Worm (Caenorhabditis elegans) whole organism, L4 larva: ENCODE results near the gene del-9.

ENCODE experiments used
- D1046.2 ChIP-seq: fragments of 200-800 bp; sonication (Bioruptor generic); IDR thresholded peaks from 2 replicates; pipeline ENCODE4 v1.3.6; 2022; ENCODE audit warnings: missing genetic modification characterization, missing compliant biosample characterization
- F44E2.7 ChIP-seq: fragments of 200-800 bp; sonication (Bioruptor generic); IDR thresholded peaks from 2 replicates; pipeline ENCODE4 v2.1.2; 2022; ENCODE audit warnings: missing genetic modification characterization, missing compliant biosample characterization
- T20F7.1 ChIP-seq: fragments of 200-800 bp; sonication (Bioruptor generic); optimal IDR thresholded peaks from 2 replicates; lab custom pipeline; 2018; ENCODE audit warnings: mild to moderate bottlenecking, missing genetic modification characterization, missing compliant biosample characterization
- T26A8.4 ChIP-seq: fragments of 200-800 bp; sonication (Bioruptor generic); IDR thresholded peaks from 2 replicates; pipeline ENCODE4 v1.3.6; 2022; ENCODE audit warnings: missing genetic modification characterization, missing compliant biosample characterization
- Y75B8A.6 ChIP-seq: fragments of 200-800 bp; sonication (Bioruptor generic); IDR thresholded peaks from 2 replicates; pipeline ENCODE4 v1.3.6; 2022; ENCODE audit warnings: missing genetic modification reagents, missing genetic modification characterization, missing compliant biosample characterization
- ZK337.2 ChIP-seq: fragments of 200-800 bp; sonication (Bioruptor generic); IDR thresholded peaks from 2 replicates; pipeline ENCODE4 v1.3.6; 2022; ENCODE audit warnings: missing genetic modification reagents, missing genetic modification characterization, missing compliant biosample characterization
- ZK546.5 ChIP-seq, 2 experiments: sonication (generic microtip); optimal IDR thresholded peaks; 2 replicates each; lab custom pipeline; 2017; ENCODE audit warnings: missing biosample characterization in 2 of 2, missing genetic modification characterization in 2 of 2
- aha-1 ChIP-seq: fragments of 150-350 bp; peaks from one replicate; lab custom pipeline; 2014; ENCODE audit warnings: missing biosample characterization, missing genetic modification characterization
- aly-2 ChIP-seq: sonication (generic microtip); optimal IDR thresholded peaks from 2 replicates; lab custom pipeline; 2018; ENCODE audit warnings: missing biosample characterization, missing genetic modification characterization
- ama-1 ChIP-seq: fragments of 150-350 bp; optimal IDR thresholded peaks from 2 replicates; lab custom pipeline; 2014; ENCODE audit warnings: inconsistent platforms, mixed read lengths
- arid-1 ChIP-seq: fragments of 200-800 bp; sonication (Bioruptor generic); conservative IDR thresholded peaks from 2 replicates; pipeline ENCODE4 v1.3.6; 2022; ENCODE audit warnings: missing genetic modification reagents, missing genetic modification characterization, missing compliant biosample characterization
- ceh-44 ChIP-seq: fragments of 200-800 bp; sonication (Bioruptor generic); IDR thresholded peaks from 2 replicates; pipeline ENCODE4 v1.3.6; 2022; ENCODE audit warnings: missing genetic modification reagents, missing genetic modification characterization, missing compliant biosample characterization
- ctbp-1 ChIP-seq: fragments of 200-800 bp; sonication (Bioruptor generic); IDR thresholded peaks from 2 replicates; pipeline ENCODE4 v1.3.6; 2022; ENCODE audit warnings: missing genetic modification reagents, missing genetic modification characterization, missing compliant biosample characterization
- daf-16 ChIP-seq, 3 experiments: sonication (generic microtip); optimal IDR thresholded peaks; 2 replicates each; lab custom pipeline; 2016 to 2017; ENCODE audit warnings: missing genetic modification characterization in 3 of 3, missing genetic modification reagents in 3 of 3, mild to moderate bottlenecking in 2 of 3, missing compliant biosample characterization in 2 of 3, missing biosample characterization in 1 of 3, moderate library complexity in 1 of 3
- daf-8 ChIP-seq: fragments of 200-800 bp; sonication (Bioruptor generic); IDR thresholded peaks from 2 replicates; pipeline ENCODE4 v1.3.6; 2022; ENCODE audit warnings: missing genetic modification characterization, missing compliant biosample characterization
- duxl-1 ChIP-seq: sonication (generic microtip); optimal IDR thresholded peaks from 2 replicates; lab custom pipeline; 2016; ENCODE audit warnings: mild to moderate bottlenecking, missing genetic modification characterization, moderate library complexity, missing compliant biosample characterization; ENCODE audit not compliant: poor library complexity
- fkh-10 ChIP-seq: fragments of 150-350 bp; optimal IDR thresholded peaks from 2 replicates; lab custom pipeline; 2014; ENCODE audit warnings: missing biosample characterization, missing genetic modification reagents, missing genetic modification characterization
- fos-1 ChIP-seq: fragments of 150-350 bp; optimal IDR thresholded peaks from 2 replicates; lab custom pipeline; 2014; ENCODE audit warnings: missing biosample characterization, missing genetic modification characterization
- hlh-11 ChIP-seq: fragments of 200-800 bp; sonication (Bioruptor generic); optimal IDR thresholded peaks from 2 replicates; lab custom pipeline; 2018; ENCODE audit warnings: mild to moderate bottlenecking, missing genetic modification characterization, missing compliant biosample characterization
- hlh-30 ChIP-seq: sonication (generic microtip); optimal IDR thresholded peaks from 2 replicates; lab custom pipeline; 2017; ENCODE audit warnings: antibody characterized with exemption, mild to moderate bottlenecking, missing genetic modification characterization, missing compliant biosample characterization; ENCODE audit not compliant: insufficient read depth
- lim-7 ChIP-seq: fragments of 200-800 bp; sonication (Bioruptor generic); IDR thresholded peaks from 2 replicates; pipeline ENCODE4 v1.3.6; 2022; ENCODE audit warnings: missing genetic modification characterization, missing compliant biosample characterization
- lin-1 ChIP-seq: fragments of 200-800 bp; sonication (Bioruptor generic); IDR thresholded peaks from 2 replicates; pipeline ENCODE4 v1.3.6; 2022; ENCODE audit warnings: missing genetic modification reagents, missing genetic modification characterization, missing compliant biosample characterization
- lin-13 ChIP-seq: fragments of 150-350 bp; optimal IDR thresholded peaks from 2 replicates; lab custom pipeline; 2014; ENCODE audit warnings: missing biosample characterization, missing genetic modification reagents, missing genetic modification characterization
- madf-9 ChIP-seq: fragments of 200-800 bp; sonication (Bioruptor generic); conservative IDR thresholded peaks from 2 replicates; pipeline ENCODE4 v1.3.6; 2022; ENCODE audit warnings: missing genetic modification reagents, missing genetic modification characterization, missing compliant biosample characterization
- mep-1 ChIP-seq: fragments of 150-350 bp; sonication (generic microtip); optimal IDR thresholded peaks from 3 replicates; lab custom pipeline; 2014; ENCODE audit warnings: missing biosample characterization, missing genetic modification characterization
- mxl-3 ChIP-seq: fragments of 200-800 bp; sonication (Bioruptor generic); optimal IDR thresholded peaks from 2 replicates; lab custom pipeline; 2018; ENCODE audit warnings: mild to moderate bottlenecking, missing genetic modification characterization, missing compliant biosample characterization
- nhr-11 ChIP-seq: fragments of 150-350 bp; optimal IDR thresholded peaks from 2 replicates; lab custom pipeline; 2014; ENCODE audit warnings: missing biosample characterization, missing genetic modification characterization
- nhr-25 ChIP-seq: sonication (generic microtip); optimal IDR thresholded peaks from 2 replicates; lab custom pipeline; 2017; ENCODE audit warnings: missing genetic modification characterization, mild to moderate bottlenecking, missing compliant biosample characterization, antibody characterized with exemption, moderate library complexity, borderline replicate concordance; ENCODE audit not compliant: insufficient read depth
- nhr-28 ChIP-seq: fragments of 150-350 bp; optimal IDR thresholded peaks from 2 replicates; lab custom pipeline; 2014; ENCODE audit warnings: missing biosample characterization, missing genetic modification characterization
- nhr-41 ChIP-seq: fragments of 200-800 bp; sonication (Bioruptor generic); IDR thresholded peaks from 2 replicates; pipeline ENCODE4 v1.3.6; 2022; ENCODE audit warnings: missing genetic modification reagents, missing genetic modification characterization, missing compliant biosample characterization
- nhr-42 ChIP-seq: fragments of 200-800 bp; sonication (Bioruptor generic); IDR thresholded peaks from 2 replicates; pipeline ENCODE4 v1.3.6; 2022; ENCODE audit warnings: missing genetic modification characterization, missing compliant biosample characterization
- pha-4 ChIP-seq, 2 experiments: fragments of 150-350 bp in 1 of 2; fragments of 200-800 bp in 1 of 2; sonication (Bioruptor generic) in 1 of 2; IDR thresholded peaks in 1 of 2; optimal IDR thresholded peaks in 1 of 2; 2 replicates each; pipeline versions ENCODE4 v1.3.6 to Lab custom; 2014 to 2022; ENCODE audit warnings: missing genetic modification characterization in 2 of 2, missing genetic modification reagents in 2 of 2, missing biosample characterization in 1 of 2, missing compliant biosample characterization in 1 of 2
- sdz-12 ChIP-seq: fragments of 200-800 bp; sonication (Bioruptor generic); optimal IDR thresholded peaks from 2 replicates; lab custom pipeline; 2018; ENCODE audit warnings: mild to moderate bottlenecking, missing genetic modification characterization, missing compliant biosample characterization
- skn-1 ChIP-seq: fragments of 150-350 bp; optimal IDR thresholded peaks from 2 replicates; lab custom pipeline; 2014; ENCODE audit warnings: missing biosample characterization, missing genetic modification characterization
- snpc-1.2 ChIP-seq: fragments of 200-800 bp; sonication (Bioruptor generic); IDR thresholded peaks from 2 replicates; pipeline ENCODE4 v1.3.6; 2022; ENCODE audit warnings: missing genetic modification reagents, missing genetic modification characterization, missing compliant biosample characterization
- snpc-4 ChIP-seq: fragments of 150-350 bp; optimal IDR thresholded peaks from 2 replicates; lab custom pipeline; 2014; ENCODE audit warnings: missing biosample characterization, missing genetic modification characterization
- spr-1 ChIP-seq: sonication (generic microtip); optimal IDR thresholded peaks from 2 replicates; lab custom pipeline; 2016; ENCODE audit warnings: mild to moderate bottlenecking, missing genetic modification characterization, missing compliant biosample characterization
- tag-97 ChIP-seq: fragments of 200-800 bp; sonication (Bioruptor generic); IDR thresholded peaks from 2 replicates; pipeline ENCODE4 v1.3.6; 2022; ENCODE audit warnings: missing genetic modification characterization, missing compliant biosample characterization
- vab-7 ChIP-seq: fragments of 200-800 bp; sonication (Bioruptor generic); IDR thresholded peaks from 2 replicates; pipeline ENCODE4 v1.3.6; 2022; ENCODE audit warnings: missing genetic modification reagents, missing genetic modification characterization, missing compliant biosample characterization
- zag-1 ChIP-seq: fragments of 150-350 bp; optimal IDR thresholded peaks from 2 replicates; lab custom pipeline; 2014; ENCODE audit warnings: missing biosample characterization, missing genetic modification characterization

Gene del-9

ce11 chrX:3617218-3617617 is at the start of gene del-9:
del-9 (minus strand) TSS chrX:3617318.
- no peak for TF ChIP-seq sdz-12 (GFP tag; lab: Kevin White, UChicago)
- no peak for TF ChIP-seq D1046.2 (GFP tag; lab: Robert Waterston, UW)
- TF ChIP-seq skn-1, result no peak
- no peak for TF ChIP-seq ZK337.2
- no peak for TF ChIP-seq spr-1 (tag; lab: Kevin White, UChicago)
- TF ChIP-seq Y75B8A.6, result no peak
- no peak for TF ChIP-seq nhr-41 (GFP tag; lab: Robert Waterston, UW)
- TF ChIP-seq fkh-10, result no peak
- no peak for TF ChIP-seq pha-4 (GFP tag; IDR thresholded peaks at IDR 0.05; lab: Robert Waterston, UW)
- TF ChIP-seq pha-4 (tag; optimal IDR thresholded peaks at IDR 0.05; lab: Kevin White, UChicago), result no peak
- no peak for TF ChIP-seq tag-97 (GFP tag; lab: Robert Waterston, UW)
- TF ChIP-seq fos-1 (tag; lab: Kevin White, UChicago), result no peak
- no peak for TF ChIP-seq hlh-30 (tag; lab: Kevin White, UChicago)

DNA sequence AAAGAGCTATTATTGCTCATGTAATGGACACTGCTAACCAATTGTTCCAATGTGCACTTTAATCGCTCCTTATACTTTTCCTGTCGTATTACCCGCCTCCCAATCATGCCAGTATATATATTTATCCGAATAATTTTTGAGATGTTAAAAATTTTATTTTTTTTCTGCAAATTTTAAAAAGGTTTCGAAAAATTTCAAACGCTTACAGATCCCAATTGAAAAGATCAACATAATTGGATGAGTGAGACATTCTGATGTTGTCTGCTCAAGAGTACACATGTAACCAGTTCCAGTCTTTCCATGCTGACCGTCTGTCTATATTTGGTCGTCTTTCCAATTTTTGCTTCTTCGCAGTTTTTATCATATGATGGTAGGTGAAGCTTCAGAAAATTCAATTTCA is 42.1 kb upstream of the del-9 start, which contains the start of gene R11G1.1:
R11G1.1 (plus strand) TSS at position 301 of the 400 bp plus-strand sequence.
- no peak for TF ChIP-seq ZK546.5 (tag; optimal IDR thresholded peaks at IDR 0.05; lab: Kevin White, UChicago)
- no peak for TF ChIP-seq snpc-1.2

DNA sequence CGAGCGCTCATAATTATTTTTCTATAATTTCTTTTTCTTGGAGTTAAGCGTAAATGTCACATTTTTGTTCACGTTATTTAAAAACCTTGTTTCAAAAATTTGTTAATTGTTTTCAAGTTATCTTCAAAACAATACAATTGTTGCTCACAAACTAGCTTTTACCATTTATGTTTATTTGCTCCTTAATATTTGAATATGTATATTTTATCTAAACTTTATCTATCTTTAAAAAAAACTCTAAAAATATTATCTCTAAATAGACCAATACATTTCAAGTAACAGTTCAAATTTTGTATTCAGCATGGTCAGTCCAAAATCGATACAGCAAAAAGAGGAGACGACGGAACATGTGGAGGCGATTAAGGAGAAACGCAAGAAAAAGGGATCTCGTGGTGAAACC is 38.9 kb upstream of the del-9 start, which contains the start of gene R11G1.7:
R11G1.7 (plus strand) TSS at position 301 of the 400 bp plus-strand sequence.
- TF ChIP-seq nhr-28 (tag; lab: Kevin White, UChicago), result no peak
- TF ChIP-seq T20F7.1 (GFP tag; lab: Kevin White, UChicago), result no peak
- TF ChIP-seq fos-1 (tag; lab: Kevin White, UChicago), result no peak
- no peak for TF ChIP-seq F44E2.7 (GFP tag; lab: Robert Waterston, UW)
- TF ChIP-seq nhr-25 (tag; lab: Kevin White, UChicago), result no peak
- no peak for TF ChIP-seq nhr-42 (GFP tag; lab: Robert Waterston, UW)
- no peak for TF ChIP-seq daf-16 (GFP tag; optimal IDR thresholded peaks at IDR 0.05; lab: Kevin White, UChicago)
- no peak for TF ChIP-seq daf-16 (tag; optimal IDR thresholded peaks at IDR 0.05; lab: Kevin White, UChicago)

ce11 chrX:3654623-3655022 is 37.5 kb upstream of the del-9 start, which contains the start of gene R11G1.11:
R11G1.11 (plus strand) TSS chrX:3654923.
- TF ChIP-seq nhr-25 (tag; lab: Kevin White, UChicago) (no peak), snpc-4 (tag; lab: Kevin White, UChicago) (no peak), lin-13 (GFP tag; lab: Kevin White, UChicago) (no peak), aly-2 (no peak), ctbp-1 (GFP tag; lab: Robert Waterston, UW) (no peak), vab-7 (GFP tag; lab: Robert Waterston, UW) (no peak), lim-7 (no peak), nhr-41 (GFP tag; lab: Robert Waterston, UW) (no peak), daf-16 (GFP tag; optimal IDR thresholded peaks at IDR 0.05; lab: Kevin White, UChicago) (no peak), daf-16 (tag; optimal IDR thresholded peaks at IDR 0.05; lab: Kevin White, UChicago) (no peak)

- TF ChIP-seq ama-1 (lab: Kevin White, UChicago) (no peak), fkh-10 (no peak), nhr-25 (tag; lab: Kevin White, UChicago) (peak; percentile 25), daf-8 (GFP tag; lab: Robert Waterston, UW) (no peak), lin-1 (GFP tag; lab: Robert Waterston, UW) (no peak), tag-97 (GFP tag; lab: Robert Waterston, UW) (no peak), madf-9 (GFP tag; lab: Robert Waterston, UW) (0 out of 2 replicates have a peak, but pooled peaks have one; percentile 16), mep-1 (tag; lab: Kevin White, UChicago) (peak; percentile 77), aha-1 (tag; lab: Kevin White, UChicago) (peak; percentile 9), T26A8.4 (GFP tag; lab: Robert Waterston, UW) (peak; percentile 43; the same call in 1 of the 2 replicates), zag-1 (tag; lab: Kevin White, UChicago) (no peak), arid-1 (no peak), spr-1 (tag; lab: Kevin White, UChicago) (no peak), hlh-30 (tag; lab: Kevin White, UChicago) (peak; percentile 97), duxl-1 (tag; lab: Kevin White, UChicago) (no peak), hlh-11 (tag; lab: Kevin White, UChicago) (peak; percentile 69), nhr-11 (no peak), mxl-3 (GFP tag; lab: Kevin White, UChicago) (peak; percentile 40), nhr-42 (GFP tag; lab: Robert Waterston, UW) (no peak), ceh-44 (no peak), fos-1 (tag; lab: Kevin White, UChicago) (no peak)
These were observed 33.1 kb upstream of the del-9 start, which contains the start of the genes sax-1 and R11G1.2 for ce11 chrX:3650100-3650809. sax-1 (minus strand) TSS chrX:3650150. R11G1.2 (plus strand) TSS chrX:3650614.
